5 fruit fly cellular contexts compared by ENCODE assay signal in the genomic region with DNA sequence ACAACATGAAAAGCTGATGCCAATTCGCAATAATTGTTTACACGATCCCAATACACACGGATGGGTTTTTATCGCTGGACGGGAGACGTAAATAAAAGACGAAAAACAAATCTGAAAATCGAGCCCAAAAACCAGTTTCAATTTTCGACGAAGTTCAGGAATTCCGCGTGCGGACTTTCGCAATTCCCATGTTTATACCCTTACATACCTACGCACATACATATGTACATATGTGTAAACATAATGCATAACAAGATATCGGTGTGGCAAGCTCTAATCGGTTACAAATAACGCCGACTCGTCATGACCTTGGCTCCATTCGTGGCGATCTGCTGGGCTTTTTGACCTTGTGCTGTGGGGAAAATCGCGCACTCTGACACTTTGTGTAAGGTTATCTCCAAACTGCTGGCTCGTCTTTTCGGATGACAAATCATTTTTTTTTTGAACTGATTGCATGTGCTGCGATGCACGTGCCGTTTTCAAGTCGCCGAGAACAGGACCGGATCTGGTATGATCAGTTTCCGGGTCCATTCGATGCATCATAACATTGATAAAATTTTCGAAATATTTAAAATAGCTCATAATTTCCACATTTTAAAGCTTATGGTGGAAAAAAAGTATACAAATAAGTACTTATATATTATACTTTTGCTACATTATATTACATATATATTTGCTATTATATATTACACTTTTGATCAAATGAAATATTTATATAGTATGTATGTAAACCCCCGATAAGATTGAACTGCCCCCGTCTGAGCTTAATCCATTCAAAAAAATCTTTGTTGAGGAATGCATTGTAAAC.
TF ChIP-seq lines count a peak whose summit lies in the region.

No protein-coding gene starts in this region.

- TF ChIP-seq CTCF in whole organism, embryonic (GFP tag; optimal IDR thresholded peaks at IDR 0.05; lab: Kevin White, UChicago): no peak

TF ChIP-seq in whole organism, adult, 20 proteins besides CTCF, POLR2A, EP300 and RAD21:
- TF ChIP-seq CG33017 (tag; optimal IDR thresholded peaks at IDR 0.05; lab: Kevin White, UChicago) (peak; percentile 8), CG14711 (tag; optimal IDR thresholded peaks at IDR 0.05; lab: Kevin White, UChicago) (peak; percentile 32), CG7101 (tag; optimal IDR thresholded peaks at IDR 0.05; lab: Kevin White, UChicago) (peak; percentile 33), kay (GFP tag; lab: Kevin White, UChicago; ENCODE audit: borderline replicate concordance) (peak; percentile 7), Clk (GFP tag; optimal IDR thresholded peaks at IDR 0.05; lab: Kevin White, UChicago) (no peak), cnc (optimal IDR thresholded peaks at IDR 0.05; lab: Kevin White, UChicago) (peak in 1 of 2 experiments; percentile 41)

TF ChIP-seq in whole organism, embryonic, 481 proteins besides CTCF, POLR2A, EP300 and RAD21:
- TF ChIP-seq sd (tag; optimal IDR thresholded peaks at IDR 0.05; lab: Kevin White, UChicago): peak; percentile 78
- TF ChIP-seq CG11504 (tag; optimal IDR thresholded peaks at IDR 0.05; lab: Kevin White, UChicago): peak; percentile 13
- peak in 1 of 2 experiments; percentile 76 for TF ChIP-seq Eip74EF (GFP tag; optimal IDR thresholded peaks at IDR 0.05; lab: Kevin White, UChicago)
- TF ChIP-seq Pdp1 (GFP tag; optimal IDR thresholded peaks at IDR 0.05; lab: Kevin White, UChicago): peak in 1 of 2 experiments; percentile 68
- TF ChIP-seq chinmo (GFP tag; IDR thresholded peaks at IDR 0.05; lab: Robert Waterston, UW; ENCODE audit: partially characterized antibody): 0 out of 4 replicates have a peak, but pooled peaks have one; percentile 9
- TF ChIP-seq CG34376 (GFP tag; optimal IDR thresholded peaks at IDR 0.05; lab: Kevin White, UChicago): peak; percentile 5
- no peak for TF ChIP-seq zfh1 (GFP tag; IDR thresholded peaks at IDR 0.05; lab: Robert Waterston, UW)
- TF ChIP-seq CG12769 (tag; optimal IDR thresholded peaks at IDR 0.05; lab: Kevin White, UChicago): peak; percentile 35
- TF ChIP-seq eve (GFP tag; optimal IDR thresholded peaks at IDR 0.05; lab: Kevin White, UChicago): peak in 1 of 2 experiments; percentile 39
- TF ChIP-seq Med (GFP tag; lab: Kevin White, UChicago): peak; percentile 34
- no peak for TF ChIP-seq abd-A (tag; optimal IDR thresholded peaks at IDR 0.05; lab: Kevin White, UChicago)
- TF ChIP-seq pros (GFP tag; optimal IDR thresholded peaks at IDR 0.05; lab: Kevin White, UChicago): peak; percentile 76
- TF ChIP-seq Hsf (GFP tag; optimal IDR thresholded peaks at IDR 0.05; lab: Kevin White, UChicago): no peak
- TF ChIP-seq gem (tag; optimal IDR thresholded peaks at IDR 0.05; lab: Kevin White, UChicago): peak; percentile 9
- no peak for TF ChIP-seq CG3847 (GFP tag; IDR thresholded peaks at IDR 0.05; lab: Robert Waterston, UW)
- TF ChIP-seq cwo (GFP tag; optimal IDR thresholded peaks at IDR 0.05; lab: Kevin White, UChicago): peak; percentile 63

TF ChIP-seq in whole organism, prepupa, 60 proteins besides CTCF, POLR2A, EP300 and RAD21 (continues in another document):
- TF ChIP-seq dsx (GFP tag; optimal IDR thresholded peaks at IDR 0.05; lab: Kevin White, UChicago; ENCODE audit: poor library complexity, severe bottlenecking) (peak; percentile 14), Hr38 (GFP tag; optimal IDR thresholded peaks at IDR 0.05; lab: Kevin White, UChicago) (no peak), Eip93F (GFP tag; optimal IDR thresholded peaks at IDR 0.05; lab: Kevin White, UChicago) (no peak), lz (GFP tag; optimal IDR thresholded peaks at IDR 0.05; lab: Kevin White, UChicago) (peak; percentile 27), fd85E (GFP tag; optimal IDR thresholded peaks at IDR 0.05; lab: Kevin White, UChicago) (no peak), vri (GFP tag; optimal IDR thresholded peaks at IDR 0.05; lab: Kevin White, UChicago) (no peak), Eip78C (GFP tag; lab: Kevin White, UChicago) (peak; percentile 75), Ets21C (GFP tag; optimal IDR thresholded peaks at IDR 0.05; lab: Kevin White, UChicago) (no peak), CG15336 (GFP tag; IDR thresholded peaks at IDR 0.05; lab: Robert Waterston, UW) (no peak), CG3032 (tag; optimal IDR thresholded peaks at IDR 0.05; lab: Kevin White, UChicago) (peak; percentile 68), salr (GFP tag; optimal IDR thresholded peaks at IDR 0.05; lab: Kevin White, UChicago) (no peak), CG7368 (GFP tag; optimal IDR thresholded peaks at IDR 0.05; lab: Kevin White, UChicago) (no peak), CG31627 (GFP tag; optimal IDR thresholded peaks at IDR 0.05; lab: Kevin White, UChicago) (peak; percentile 5), CG10669 (GFP tag; optimal IDR thresholded peaks at IDR 0.05; lab: Kevin White, UChicago) (peak; percentile 14), CG16779 (tag; optimal IDR thresholded peaks at IDR 0.05; lab: Kevin White, UChicago) (no peak), CG1621 (tag; optimal IDR thresholded peaks at IDR 0.05; lab: Kevin White, UChicago) (no peak), Sox102F (GFP tag; optimal IDR thresholded peaks at IDR 0.05; lab: Kevin White, UChicago) (peak; percentile 38), CG34406 (GFP tag; optimal IDR thresholded peaks at IDR 0.05; lab: Kevin White, UChicago) (peak; percentile 15), CG11902 (GFP tag; optimal IDR thresholded peaks at IDR 0.05; lab: Kevin White, UChicago) (peak; percentile 64), Ets96B (tag; optimal IDR thresholded peaks at IDR 0.05; lab: Kevin White, UChicago) (peak; percentile 41)

TF ChIP-seq in whole organism, pupa, 21 proteins besides CTCF, POLR2A, EP300 and RAD21:
- no peak for TF ChIP-seq CG15710 (tag; optimal IDR thresholded peaks at IDR 0.05; lab: Kevin White, UChicago)
- TF ChIP-seq CG34367 (tag; optimal IDR thresholded peaks at IDR 0.05; lab: Kevin White, UChicago): no peak
- no peak for TF ChIP-seq CG13204 (GFP tag; optimal IDR thresholded peaks at IDR 0.05; lab: Kevin White, UChicago)
- TF ChIP-seq CG14655 (GFP tag; optimal IDR thresholded peaks at IDR 0.05; lab: Kevin White, UChicago): peak; percentile 28
- TF ChIP-seq CG12605 (GFP tag; IDR thresholded peaks at IDR 0.05; lab: Robert Waterston, UW): no peak
- TF ChIP-seq CG17806 (tag; optimal IDR thresholded peaks at IDR 0.05; lab: Kevin White, UChicago): no peak
- TF ChIP-seq Pif1B (GFP tag; optimal IDR thresholded peaks at IDR 0.05; lab: Kevin White, UChicago): peak; percentile 18
- TF ChIP-seq CG4496 (GFP tag; IDR thresholded peaks at IDR 0.05; lab: Robert Waterston, UW): no peak
- no peak for TF ChIP-seq Ets98B (GFP tag; IDR thresholded peaks at IDR 0.05; lab: Robert Waterston, UW)
- peak; percentile 14 for TF ChIP-seq EcR (GFP tag; optimal IDR thresholded peaks at IDR 0.05; lab: Kevin White, UChicago)
- TF ChIP-seq rn (GFP tag; IDR thresholded peaks at IDR 0.05; lab: Robert Waterston, UW): no peak
- TF ChIP-seq gl (tag; optimal IDR thresholded peaks at IDR 0.05; lab: Kevin White, UChicago): no peak
- no peak for TF ChIP-seq CG32121 (GFP tag; IDR thresholded peaks at IDR 0.05; lab: Robert Waterston, UW)
- TF ChIP-seq D1 (tag; optimal IDR thresholded peaks at IDR 0.05; lab: Kevin White, UChicago): no peak
- TF ChIP-seq Snoo (tag; optimal IDR thresholded peaks at IDR 0.05; lab: Kevin White, UChicago): peak; percentile 51
- TF ChIP-seq CG8159 (tag; optimal IDR thresholded peaks at IDR 0.05; lab: Kevin White, UChicago): peak; percentile 55
- TF ChIP-seq CG8301 (tag; optimal IDR thresholded peaks at IDR 0.05; lab: Kevin White, UChicago): no peak
- no peak for TF ChIP-seq Pif1A (GFP tag; optimal IDR thresholded peaks at IDR 0.05; lab: Kevin White, UChicago)
- TF ChIP-seq fd96Ca (GFP tag; IDR thresholded peaks at IDR 0.05; lab: Robert Waterston, UW): 0 out of 3 replicates have a peak, but pooled peaks have one; percentile 35
- no peak for TF ChIP-seq CG10348 (GFP tag; IDR thresholded peaks at IDR 0.05; lab: Robert Waterston, UW)
- TF ChIP-seq CG9948 (tag; optimal IDR thresholded peaks at IDR 0.05; lab: Kevin White, UChicago): peak; percentile 33
TF ChIP-seq in whole organism, pupa: peak in this region for 7.

TF ChIP-seq in whole organism, wandering third instar larva, 38 proteins besides CTCF, POLR2A, EP300 and RAD21 (continues in another document):
- peak; percentile 22 for TF ChIP-seq dmrt93B (GFP tag; optimal IDR thresholded peaks at IDR 0.05; lab: Kevin White, UChicago)
- no peak for TF ChIP-seq jim (GFP tag; optimal IDR thresholded peaks at IDR 0.05; lab: Kevin White, UChicago)
- TF ChIP-seq rgr (GFP tag; optimal IDR thresholded peaks at IDR 0.05; lab: Kevin White, UChicago): no peak
- no peak for TF ChIP-seq brk (GFP tag; optimal IDR thresholded peaks at IDR 0.05; lab: Kevin White, UChicago)
- TF ChIP-seq GATAd (GFP tag; optimal IDR thresholded peaks at IDR 0.05; lab: Kevin White, UChicago): no peak
- peak; percentile 36 for TF ChIP-seq CG9705 (GFP tag; optimal IDR thresholded peaks at IDR 0.05; lab: Kevin White, UChicago)
- no peak for TF ChIP-seq sv (GFP tag; optimal IDR thresholded peaks at IDR 0.05; lab: Kevin White, UChicago)
- TF ChIP-seq Sp1 (GFP tag; optimal IDR thresholded peaks at IDR 0.05; lab: Kevin White, UChicago): peak; percentile 56
- TF ChIP-seq fru (GFP tag; optimal IDR thresholded peaks at IDR 0.05; lab: Kevin White, UChicago): no peak
- peak; percentile 75 for TF ChIP-seq HLH106 (tag; optimal IDR thresholded peaks at IDR 0.05; lab: Kevin White, UChicago)
- TF ChIP-seq psq (GFP tag; optimal IDR thresholded peaks at IDR 0.05; lab: Kevin White, UChicago): peak; percentile 14
- TF ChIP-seq N (GFP tag; optimal IDR thresholded peaks at IDR 0.05; lab: Kevin White, UChicago): no peak
- TF ChIP-seq Jra (GFP tag; optimal IDR thresholded peaks at IDR 0.05; lab: Kevin White, UChicago): no peak
- peak in 1 of 2 experiments; percentile 42 for TF ChIP-seq foxo (GFP tag; optimal IDR thresholded peaks at IDR 0.05; lab: Kevin White, UChicago)
- no peak for TF ChIP-seq h (GFP tag; optimal IDR thresholded peaks at IDR 0.05; lab: Kevin White, UChicago)
- TF ChIP-seq Myc (optimal IDR thresholded peaks at IDR 0.05; lab: Kevin White, UChicago): no peak
- TF ChIP-seq Abd-B (GFP tag; optimal IDR thresholded peaks at IDR 0.05; lab: Kevin White, UChicago): no peak
- no peak for TF ChIP-seq sage (GFP tag; optimal IDR thresholded peaks at IDR 0.05; lab: Kevin White, UChicago)
- no peak for TF ChIP-seq CG32264 (GFP tag; optimal IDR thresholded peaks at IDR 0.05; lab: Kevin White, UChicago)
- no peak for TF ChIP-seq ey (GFP tag; optimal IDR thresholded peaks at IDR 0.05; lab: Kevin White, UChicago)
- TF ChIP-seq Rel (GFP tag; optimal IDR thresholded peaks at IDR 0.05; lab: Kevin White, UChicago): no peak
- no peak for TF ChIP-seq Rel (tag; optimal IDR thresholded peaks at IDR 0.05; lab: Kevin White, UChicago)
- TF ChIP-seq CrebA (GFP tag; optimal IDR thresholded peaks at IDR 0.05; lab: Kevin White, UChicago; ENCODE audit: borderline replicate concordance): no peak
- no peak for TF ChIP-seq br (GFP tag; optimal IDR thresholded peaks at IDR 0.05; lab: Kevin White, UChicago)
- TF ChIP-seq Dfd (GFP tag; optimal IDR thresholded peaks at IDR 0.05; lab: Kevin White, UChicago): no peak
- TF ChIP-seq woc (GFP tag; optimal IDR thresholded peaks at IDR 0.05; lab: Kevin White, UChicago): no peak
- no peak for TF ChIP-seq Dif (GFP tag; optimal IDR thresholded peaks at IDR 0.05; lab: Kevin White, UChicago; ENCODE audit: partially characterized antibody)
